Fruit fly (Drosophila melanogaster): Measurements from ENCODE around the gene CG33966.

dm6 chr3L:1208206-1208605 lies 25.7 kb upstream of the CG33966 start:
- TF ChIP-seq Crg-1 (GFP tag; optimal IDR thresholded peaks at IDR 0.05) (no peak), bab1 (GFP tag; optimal IDR thresholded peaks at IDR 0.05) (no peak), cic (GFP tag; optimal IDR thresholded peaks at IDR 0.05) (no peak), CG33017 (tag; optimal IDR thresholded peaks at IDR 0.05) (no peak), CG5204 (GFP tag; optimal IDR thresholded peaks at IDR 0.05) (no peak)

All from whole organism, adult.